Worm (Caenorhabditis elegans): ENCODE data around the gene F57B9.8.
A peak's percentile ranks its signal among the peaks of the same experiment; 100 is the strongest.

Gene F57B9.8

DNA sequence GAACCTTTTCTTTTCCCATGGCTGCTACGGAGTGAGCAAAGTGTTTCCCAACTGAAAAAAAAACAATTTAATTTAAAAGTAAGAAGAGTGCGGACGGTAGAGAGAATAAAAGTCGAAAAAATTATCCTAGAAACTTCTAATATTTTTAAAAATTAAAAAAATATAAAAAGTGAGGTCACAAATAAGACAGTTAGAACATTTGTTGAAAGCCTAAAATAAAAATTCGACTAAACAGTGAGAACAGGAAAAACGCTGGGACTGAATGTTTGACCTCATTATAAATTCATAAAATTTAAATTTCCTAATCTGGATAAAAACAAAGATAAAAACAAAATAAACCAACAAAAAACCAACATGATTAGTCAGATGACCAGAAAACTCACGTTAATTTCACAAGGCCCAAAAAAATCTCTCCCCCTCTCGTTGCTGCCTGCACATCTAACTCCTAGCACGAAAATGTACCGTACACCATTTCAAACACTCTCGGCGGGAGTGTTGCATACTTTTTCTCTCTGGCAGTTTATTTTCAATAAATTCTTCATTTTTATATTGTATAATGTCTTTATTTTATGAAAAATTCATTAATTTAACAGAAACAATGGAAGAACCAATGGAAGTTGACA lies 36.7 kb upstream of the F57B9.8 start, which contains the start of the genes eef-1A.1 and rfc-4 (continued):
- TF ChIP-seq aha-1 (tag), result peak; percentile 99
- peak; percentile 85 for TF ChIP-seq ceh-20 (GFP tag; IDR thresholded peaks at IDR 0.05)
- peak; percentile 76 for TF ChIP-seq pha-4 (GFP tag; IDR thresholded peaks at IDR 0.05)
- TF ChIP-seq pha-4 (tag; optimal IDR thresholded peaks at IDR 0.05), result peak; percentile 99
- TF ChIP-seq dpl-1 (GFP tag; optimal IDR thresholded peaks at IDR 0.05), result peak; percentile 96
- peak; percentile 11 for TF ChIP-seq R02D3.7 (tag; optimal IDR thresholded peaks at IDR 0.05)
- TF ChIP-seq ZK337.2 (GFP tag; IDR thresholded peaks at IDR 0.05), result no peak
- TF ChIP-seq F37D6.2 (tag; optimal IDR thresholded peaks at IDR 0.05), result peak; percentile 80
- TF ChIP-seq ceh-82 (tag; optimal IDR thresholded peaks at IDR 0.05), result no peak
- peak; percentile 65 for TF ChIP-seq F10B5.3 (tag; optimal IDR thresholded peaks at IDR 0.05)
- peak; percentile 54 for TF ChIP-seq ces-1 (GFP tag; optimal IDR thresholded peaks at IDR 0.05)
- TF ChIP-seq snpc-4 (tag; optimal IDR thresholded peaks at IDR 0.05), result no peak
- peak; percentile 9 for TF ChIP-seq ceh-62 (tag; optimal IDR thresholded peaks at IDR 0.05)
- no peak for TF ChIP-seq zag-1 (tag; optimal IDR thresholded peaks at IDR 0.05)
- peak; percentile 75 for TF ChIP-seq jun-1 (tag; optimal IDR thresholded peaks at IDR 0.05)
- TF ChIP-seq duxl-1 (tag; optimal IDR thresholded peaks at IDR 0.05; ENCODE audit: poor library complexity), result peak; percentile 89
- TF ChIP-seq set-16 (GFP tag; IDR thresholded peaks at IDR 0.05), result no peak
- no peak for TF ChIP-seq daf-8 (GFP tag; IDR thresholded peaks at IDR 0.05)
- peak; percentile 96 for TF ChIP-seq fkh-10 (GFP tag; optimal IDR thresholded peaks at IDR 0.05)
- TF ChIP-seq tra-1 (GFP tag; IDR thresholded peaks at IDR 0.05), result peak; percentile 36; the same call in 1 of the 2 replicates
- TF ChIP-seq dmd-6 (GFP tag; IDR thresholded peaks at IDR 0.05), result peak; percentile 90
- TF ChIP-seq dmd-8 (GFP tag; IDR thresholded peaks at IDR 0.05), result no peak
- no peak for TF ChIP-seq daf-19 (GFP tag; conservative IDR thresholded peaks at IDR 0.05)
- TF ChIP-seq F49E8.2 (tag; optimal IDR thresholded peaks at IDR 0.05; ENCODE audit: borderline replicate concordance), result peak; percentile 71
- TF ChIP-seq F26F4.8 (GFP tag; conservative IDR thresholded peaks at IDR 0.05), result no peak
- peak; percentile 90 for TF ChIP-seq lin-38 (GFP tag; IDR thresholded peaks at IDR 0.05)
- TF ChIP-seq unc-62 (GFP tag; optimal IDR thresholded peaks at IDR 0.05 in 1 of 2), result peak in 1 of 2 experiments; percentile 99
- no peak for TF ChIP-seq unc-62 (tag; optimal IDR thresholded peaks at IDR 0.05)
- peak; percentile 79 to 99 for TF ChIP-seq ZK546.5 (tag; optimal IDR thresholded peaks at IDR 0.05)
- peak; percentile 6 for TF ChIP-seq nhr-237 (tag; optimal IDR thresholded peaks at IDR 0.05)
- TF ChIP-seq nhr-6 (tag; optimal IDR thresholded peaks at IDR 0.05), result peak; percentile 96
- TF ChIP-seq daf-16 (GFP tag; optimal IDR thresholded peaks at IDR 0.05), result peak; percentile 22 to 34
- TF ChIP-seq daf-16 (tag; optimal IDR thresholded peaks at IDR 0.05), result peak; percentile 86
- TF ChIP-seq mep-1 (tag; optimal IDR thresholded peaks at IDR 0.05), result peak; percentile 98
- TF ChIP-seq ceh-32 (tag; optimal IDR thresholded peaks at IDR 0.05; ENCODE audit: poor library complexity), result no peak
- no peak for TF ChIP-seq skn-1 (tag; optimal IDR thresholded peaks at IDR 0.05)
- peak; percentile 92 for TF ChIP-seq hmg-1.1 (GFP tag; IDR thresholded peaks at IDR 0.05)
- TF ChIP-seq ztf-11 (tag; optimal IDR thresholded peaks at IDR 0.05), result no peak
- no peak for TF ChIP-seq daf-12 (tag; optimal IDR thresholded peaks at IDR 0.05)
- TF ChIP-seq nhr-11 (tag; optimal IDR thresholded peaks at IDR 0.05), result peak; percentile 98
- TF ChIP-seq nhr-102 (tag; optimal IDR thresholded peaks at IDR 0.05), result peak; percentile 89
- no peak for TF ChIP-seq nhr-10 (tag; optimal IDR thresholded peaks at IDR 0.05)
- TF ChIP-seq php-3 (GFP tag; IDR thresholded peaks at IDR 0.05), result peak; percentile 54; the same call in 1 of the 2 replicates
- TF ChIP-seq madf-9 (GFP tag; conservative IDR thresholded peaks at IDR 0.05), result peak; percentile 69; the same call in 1 of the 2 replicates
- no peak for TF ChIP-seq unc-39 (tag; optimal IDR thresholded peaks at IDR 0.05)
- TF ChIP-seq T26A8.4 (GFP tag; IDR thresholded peaks at IDR 0.05), result peak; percentile 85
- TF ChIP-seq ceh-44 (GFP tag; IDR thresholded peaks at IDR 0.05), result no peak
- TF ChIP-seq Y75B8A.6 (GFP tag; IDR thresholded peaks at IDR 0.05), result no peak
- TF ChIP-seq lin-15B (tag; optimal IDR thresholded peaks at IDR 0.05), result peak; percentile 42
- TF ChIP-seq unc-130 (GFP tag; optimal IDR thresholded peaks at IDR 0.05), result peak; percentile 87
- TF ChIP-seq mdt-29 (GFP tag; IDR thresholded peaks at IDR 0.05), result peak; percentile 24; the same call in 1 of the 2 replicates
- no peak for TF ChIP-seq F44E2.7 (GFP tag; IDR thresholded peaks at IDR 0.05)

Measured in whole organism, L4 larva.